Worm (Caenorhabditis elegans) whole organism, midembryonic: ENCODE measurements around the gene F54D10.5.
"Not testable (repeated sequence)": the region's sequence is repeated elsewhere in the genome, so short reads cannot be mapped to it uniquely, and the experiment has no call there.

Source experiments
- T22C8.4 ChIP-seq: fragments of 200-800 bp; sonication (Bioruptor generic); IDR thresholded peaks from 2 replicates; pipeline ENCODE4 v1.3.6; 2022; ENCODE audit warnings: missing genetic modification characterization, missing compliant biosample characterization
- cog-1 ChIP-seq: sonication (generic microtip); optimal IDR thresholded peaks from 2 replicates; lab custom pipeline; 2016; ENCODE audit warnings: missing genetic modification characterization, missing compliant biosample characterization
- flt-1 ChIP-seq: fragments of 200-800 bp; sonication (Bioruptor generic); IDR thresholded peaks from 2 replicates; pipeline ENCODE4 v1.3.6; 2022; ENCODE audit warnings: missing genetic modification characterization, missing compliant biosample characterization
- klf-2 ChIP-seq: fragments of 200-800 bp; sonication (Bioruptor generic); conservative IDR thresholded peaks from 2 replicates; pipeline ENCODE4 v1.3.6; 2022; ENCODE audit warnings: missing genetic modification reagents, missing genetic modification characterization, missing compliant biosample characterization
- med-1 ChIP-seq: sonication (generic microtip); optimal IDR thresholded peaks from 2 replicates; lab custom pipeline; 2017; ENCODE audit warnings: missing genetic modification characterization, mild to moderate bottlenecking, missing compliant biosample characterization, antibody characterized with exemption, missing genetic modification reagents; ENCODE audit not compliant: insufficient read depth
- ref-1 ChIP-seq: fragments of 200-800 bp; sonication (Bioruptor generic); conservative IDR thresholded peaks from 2 replicates; pipeline ENCODE4 v1.3.6; 2022; ENCODE audit warnings: missing genetic modification reagents, missing genetic modification characterization, missing compliant biosample characterization
- tab-1 ChIP-seq: fragments of 200-800 bp; sonication (Bioruptor generic); IDR thresholded peaks from 2 replicates; pipeline ENCODE4 v1.3.6; 2022; ENCODE audit warnings: missing genetic modification characterization, missing compliant biosample characterization
- ztf-23 ChIP-seq: fragments of 200-800 bp; sonication (Bioruptor generic); IDR thresholded peaks from 2 replicates; pipeline ENCODE4 v1.3.6; 2022; ENCODE audit warnings: missing genetic modification reagents, missing genetic modification characterization, missing compliant biosample characterization
- ztf-29 ChIP-seq: fragments of 200-800 bp; sonication (Bioruptor generic); IDR thresholded peaks from 2 replicates; pipeline ENCODE4 v1.3.6; 2022; ENCODE audit warnings: missing genetic modification reagents, missing genetic modification characterization, missing compliant biosample characterization

F54D10.5 gene

DNA sequence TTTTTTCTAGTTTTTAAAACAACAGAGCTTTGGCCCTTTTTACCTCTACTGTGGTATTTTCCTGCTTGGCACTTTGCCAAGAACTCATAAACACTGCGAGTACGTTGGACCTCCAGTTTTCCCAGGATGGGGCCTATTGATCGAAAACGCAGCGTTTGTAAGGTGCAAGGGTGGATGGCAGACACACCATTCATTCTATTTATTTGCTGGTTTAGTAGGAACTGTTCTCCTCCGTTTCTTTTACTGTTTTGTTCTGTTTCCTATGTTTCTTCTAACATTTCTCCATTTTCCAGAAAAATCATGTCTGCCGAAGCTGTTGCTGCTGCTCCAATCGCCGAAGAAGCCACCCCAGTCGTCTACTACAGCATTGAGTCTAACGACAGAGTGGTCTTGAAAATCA, 15.9 kb upstream of the F54D10.5 start, which contains the start of gene skr-15:
skr-15 (plus strand) TSS at position 301 of the 400 bp plus-strand sequence.
- TF ChIP-seq flt-1 (GFP tag; lab: Robert Waterston, UW), result no peak
- no peak for TF ChIP-seq klf-2 (GFP tag; lab: Robert Waterston, UW)
- no peak for TF ChIP-seq ztf-23 (GFP tag; lab: Robert Waterston, UW)
- TF ChIP-seq T22C8.4, result no peak
- TF ChIP-seq med-1 (GFP tag; lab: Kevin White, UChicago), result no peak
- TF ChIP-seq tab-1 (GFP tag; lab: Robert Waterston, UW), result no peak
- no peak for TF ChIP-seq cog-1 (tag; lab: Kevin White, UChicago)
- no peak for TF ChIP-seq ztf-29 (GFP tag; lab: Robert Waterston, UW)
- no peak for TF ChIP-seq ref-1 (GFP tag; lab: Robert Waterston, UW)

ce11 chrII:3821248-3821647, 13.3 kb upstream of the F54D10.5 start, which contains the start of gene F54D10.7:
TSS of gene F54D10.7 (minus strand) at chrII:3821296.
- TF ChIP-seq tab-1 (GFP tag; lab: Robert Waterston, UW) (no peak), med-1 (GFP tag; lab: Kevin White, UChicago) (no peak)

DNA sequence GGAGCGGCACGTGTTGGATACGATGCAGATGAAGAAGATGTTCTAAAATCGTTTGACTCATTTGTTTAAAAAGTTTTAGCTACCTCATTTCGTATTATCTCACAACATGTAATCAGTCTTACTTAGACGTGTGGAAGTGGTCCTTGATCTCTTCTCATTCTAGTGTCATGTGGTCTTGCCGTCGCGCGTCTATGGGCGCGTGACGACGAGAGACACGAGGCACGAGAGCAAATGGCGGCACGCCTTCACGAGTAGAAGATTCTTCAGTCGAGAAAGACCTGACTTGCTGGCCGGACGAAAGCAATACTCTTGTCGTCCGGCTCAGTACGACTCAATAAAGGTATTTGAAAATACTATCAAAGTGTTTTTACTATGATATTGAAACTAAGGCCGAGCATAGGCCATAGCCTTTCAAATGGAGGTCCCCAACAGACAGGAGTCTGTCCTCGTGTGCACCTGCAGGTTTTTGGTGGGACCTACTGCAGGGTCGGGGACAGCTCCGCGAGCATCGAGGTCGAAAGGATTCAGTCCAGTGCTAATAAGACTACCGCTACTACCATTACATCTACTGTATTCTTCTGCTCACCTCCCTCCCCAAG, 8.4 kb upstream of the F54D10.5 start, which contains the start of gene fbxa-24:
fbxa-24 (plus strand) TSS at position 276 of the 599 bp plus-strand sequence.
- not testable (repeated sequence) for TF ChIP-seq med-1 (GFP tag; lab: Kevin White, UChicago); ref-1 (GFP tag; lab: Robert Waterston, UW); ztf-23 (GFP tag; lab: Robert Waterston, UW)

- TF ChIP-seq med-1 (GFP tag; lab: Kevin White, UChicago), result no peak
- no peak for TF ChIP-seq T22C8.4
- no peak for TF ChIP-seq ztf-29 (GFP tag; lab: Robert Waterston, UW)
- TF ChIP-seq flt-1 (GFP tag; lab: Robert Waterston, UW), result no peak
- TF ChIP-seq cog-1 (tag; lab: Kevin White, UChicago), result no peak
- no peak for TF ChIP-seq ztf-23 (GFP tag; lab: Robert Waterston, UW)
- TF ChIP-seq klf-2 (GFP tag; lab: Robert Waterston, UW), result no peak
- no peak for TF ChIP-seq ref-1 (GFP tag; lab: Robert Waterston, UW)
Measured at ce11 chrII:3815445-3816208, 7.7 kb upstream of the F54D10.5 start.

ce11 chrII:3811816-3812332, 3.9 kb upstream of the F54D10.5 start, which contains the start of gene lido-15:
TSS of gene lido-15 (plus strand) at chrII:3812282.
- TF ChIP-seq cog-1 (tag; lab: Kevin White, UChicago) (no peak), ztf-23 (GFP tag; lab: Robert Waterston, UW) (no peak), med-1 (GFP tag; lab: Kevin White, UChicago) (no peak), ref-1 (GFP tag; lab: Robert Waterston, UW) (no peak), tab-1 (GFP tag; lab: Robert Waterston, UW) (no peak), flt-1 (GFP tag; lab: Robert Waterston, UW) (no peak), ztf-29 (GFP tag; lab: Robert Waterston, UW) (no peak), T22C8.4 (no peak), klf-2 (GFP tag; lab: Robert Waterston, UW) (no peak)

DNA sequence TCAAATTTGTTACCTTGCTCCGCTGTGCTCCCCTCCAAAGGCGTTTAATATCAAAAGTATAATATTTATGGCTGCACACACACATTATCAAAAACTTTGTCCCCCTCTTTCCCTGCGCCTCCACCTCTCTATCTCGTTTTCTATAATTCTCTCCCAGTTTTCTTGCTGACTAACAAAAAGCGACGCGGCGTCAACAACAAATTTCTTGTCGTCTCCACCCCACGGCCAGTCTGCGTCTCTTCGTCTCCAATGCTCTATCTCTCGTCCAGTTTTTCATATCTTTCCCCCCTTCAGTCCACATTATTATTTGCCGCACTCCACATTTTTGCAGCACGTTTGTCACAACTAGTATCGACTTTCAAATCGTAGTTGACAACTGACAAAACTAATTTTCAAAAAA, 2.6 kb upstream of the F54D10.5 start:
- TF ChIP-seq cog-1 (tag; lab: Kevin White, UChicago) (peak; percentile 54), tab-1 (GFP tag; lab: Robert Waterston, UW) (no peak), med-1 (GFP tag; lab: Kevin White, UChicago) (no peak)

- TF ChIP-seq med-1 (GFP tag; lab: Kevin White, UChicago) (no peak), ztf-23 (GFP tag; lab: Robert Waterston, UW) (no peak), flt-1 (GFP tag; lab: Robert Waterston, UW) (no peak), ref-1 (GFP tag; lab: Robert Waterston, UW) (no peak), cog-1 (tag; lab: Kevin White, UChicago) (no peak), tab-1 (GFP tag; lab: Robert Waterston, UW) (no peak), T22C8.4 (no peak), ztf-29 (GFP tag; lab: Robert Waterston, UW) (no peak), klf-2 (GFP tag; lab: Robert Waterston, UW) (no peak)
Measured at ce11 chrII:3808643-3809042, 666 bp upstream of the F54D10.5 start.

- TF ChIP-seq tab-1 (GFP tag; lab: Robert Waterston, UW) (no peak), flt-1 (GFP tag; lab: Robert Waterston, UW) (no peak), ztf-23 (GFP tag; lab: Robert Waterston, UW) (no peak), ref-1 (GFP tag; lab: Robert Waterston, UW) (no peak), T22C8.4 (no peak), cog-1 (tag; lab: Kevin White, UChicago) (no peak), med-1 (GFP tag; lab: Kevin White, UChicago) (no peak), klf-2 (GFP tag; lab: Robert Waterston, UW) (no peak), ztf-29 (GFP tag; lab: Robert Waterston, UW) (no peak)
Measured at ce11 chrII:3806964-3807363, 1.0 kb downstream of the F54D10.5 start, which contains the start of gene F54D10.4. TSS of gene F54D10.4 (minus strand) at chrII:3807064.

ce11 chrII:3805518-3805917, 2.5 kb downstream of the F54D10.5 start:
- TF ChIP-seq cog-1 (tag; lab: Kevin White, UChicago) (no peak), tab-1 (GFP tag; lab: Robert Waterston, UW) (no peak), ztf-29 (GFP tag; lab: Robert Waterston, UW) (no peak), ref-1 (GFP tag; lab: Robert Waterston, UW) (no peak), ztf-23 (GFP tag; lab: Robert Waterston, UW) (no peak), T22C8.4 (no peak), med-1 (GFP tag; lab: Kevin White, UChicago) (no peak), flt-1 (GFP tag; lab: Robert Waterston, UW) (no peak), klf-2 (GFP tag; lab: Robert Waterston, UW) (no peak)
